Worm (Caenorhabditis elegans) whole organism, L4 larva: ENCODE data around the gene msp-53.

Experiments used
- ces-1 ChIP-seq: fragments of 150-350 bp; sonication (generic microtip); optimal IDR thresholded peaks from 4 replicates; lab custom pipeline; 2014; ENCODE audit warnings: missing biosample characterization, missing genetic modification reagents, missing genetic modification characterization
- fkh-10 ChIP-seq: fragments of 150-350 bp; optimal IDR thresholded peaks from 2 replicates; lab custom pipeline; 2014; ENCODE audit warnings: missing biosample characterization, missing genetic modification reagents, missing genetic modification characterization
- jun-1 ChIP-seq: fragments of 150-350 bp; optimal IDR thresholded peaks from 2 replicates; lab custom pipeline; 2014; ENCODE audit warnings: missing biosample characterization, missing genetic modification reagents, missing genetic modification characterization
- lin-1 ChIP-seq: fragments of 200-800 bp; sonication (Bioruptor generic); IDR thresholded peaks from 2 replicates; pipeline ENCODE4 v1.3.6; 2022; ENCODE audit warnings: missing genetic modification reagents, missing genetic modification characterization, missing compliant biosample characterization
- nhr-28 ChIP-seq: fragments of 150-350 bp; optimal IDR thresholded peaks from 2 replicates; lab custom pipeline; 2014; ENCODE audit warnings: missing biosample characterization, missing genetic modification characterization
- skn-1 ChIP-seq: fragments of 150-350 bp; optimal IDR thresholded peaks from 2 replicates; lab custom pipeline; 2014; ENCODE audit warnings: missing biosample characterization, missing genetic modification characterization
- unc-39 ChIP-seq: sonication (generic microtip); optimal IDR thresholded peaks from 2 replicates; lab custom pipeline; 2017; ENCODE audit warnings: missing biosample characterization, missing genetic modification characterization
- unc-62 ChIP-seq, 3 experiments: fragments of 150-350 bp in 1 of 3; sonication (generic microtip); optimal IDR thresholded peaks in 2 of 3; peaks in 1 of 3; 1 replicate in 1 of 3; 2 replicates in 2 of 3; lab custom pipeline; 2014 to 2017; ENCODE audit warnings: missing biosample characterization in 3 of 3, missing genetic modification characterization in 3 of 3, missing genetic modification reagents in 3 of 3, missing genotype in 1 of 3
- ztf-7 ChIP-seq: fragments of 150-350 bp; optimal IDR thresholded peaks from 2 replicates; lab custom pipeline; 2014; ENCODE audit warnings: missing biosample characterization, missing genetic modification characterization

DNA sequence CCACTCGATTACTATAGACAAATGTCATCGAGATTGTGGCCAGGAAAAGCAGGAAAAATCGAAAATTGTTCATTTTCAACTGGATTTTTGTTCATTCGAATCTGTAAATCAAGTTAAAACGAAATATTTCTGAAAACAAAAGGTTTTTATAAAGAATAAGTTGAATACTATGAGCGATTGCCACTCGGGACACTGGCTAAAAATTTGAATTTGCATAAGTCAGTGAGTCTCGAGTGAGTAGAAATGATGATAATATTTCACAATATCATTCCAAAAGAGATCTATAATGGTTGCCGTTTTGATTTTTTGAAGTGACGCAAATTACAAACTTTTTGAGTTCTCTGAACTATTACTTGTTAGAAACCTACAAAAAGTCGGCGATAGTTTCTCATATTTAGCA lies 44.3 kb downstream of the msp-53 start, which contains the start of gene T28H11.8:
- TF ChIP-seq nhr-28 (tag; lab: Kevin White, UChicago) (no peak), unc-39 (tag; lab: Kevin White, UChicago) (no peak), fkh-10 (GFP tag; lab: Kevin White, UChicago) (no peak), lin-1 (GFP tag; lab: Robert Waterston, UW) (no peak), ztf-7 (tag; lab: Kevin White, UChicago) (no peak), skn-1 (tag; lab: Kevin White, UChicago) (no peak), ces-1 (GFP tag; lab: Kevin White, UChicago) (no peak), jun-1 (tag; lab: Kevin White, UChicago) (no peak), unc-62 (GFP tag; optimal IDR thresholded peaks at IDR 0.05 in 1 of 2; lab: Kevin White, UChicago) (no peak), unc-62 (tag; optimal IDR thresholded peaks at IDR 0.05; lab: Kevin White, UChicago) (no peak)
